Worm (Caenorhabditis elegans) whole organism, late embryonic: ENCODE measurements around the gene ddl-2.

Source experiments
- C38D4.7 ChIP-seq: fragments of 200-800 bp; sonication (Bioruptor generic); optimal IDR thresholded peaks from 2 replicates; lab custom pipeline; 2018; ENCODE audit warnings: mild to moderate bottlenecking, missing genetic modification characterization, moderate library complexity, missing compliant biosample characterization
- F13H6.1 ChIP-seq: sonication (generic microtip); optimal IDR thresholded peaks from 2 replicates; lab custom pipeline; 2016; ENCODE audit warnings: missing genetic modification characterization, missing compliant biosample characterization
- T23F11.4 ChIP-seq: fragments of 200-800 bp; sonication (Bioruptor generic); optimal IDR thresholded peaks from 2 replicates; lab custom pipeline; 2018; ENCODE audit warnings: mild to moderate bottlenecking, missing genetic modification characterization, missing compliant biosample characterization
- ama-1 ChIP-seq: fragments of 150-350 bp; optimal IDR thresholded peaks from 2 replicates; lab custom pipeline; 2014
- ceh-18 ChIP-seq: sonication (generic microtip); optimal IDR thresholded peaks from 2 replicates; lab custom pipeline; 2016; ENCODE audit warnings: missing genetic modification characterization, missing compliant biosample characterization
- ceh-19 ChIP-seq: fragments of 200-800 bp; sonication (Bioruptor generic); optimal IDR thresholded peaks from 2 replicates; lab custom pipeline; 2018; ENCODE audit warnings: mild to moderate bottlenecking, missing genetic modification characterization, missing compliant biosample characterization
- ceh-30 ChIP-seq: fragments of 150-350 bp; optimal IDR thresholded peaks from 2 replicates; lab custom pipeline; 2014; ENCODE audit warnings: missing biosample characterization, missing genetic modification characterization
- ceh-34 ChIP-seq: sonication (generic microtip); optimal IDR thresholded peaks from 2 replicates; lab custom pipeline; 2016; ENCODE audit warnings: mild to moderate bottlenecking, missing genetic modification characterization, missing compliant biosample characterization
- ceh-45 ChIP-seq: fragments of 200-800 bp; sonication (Bioruptor generic); IDR thresholded peaks from 2 replicates; pipeline ENCODE4 v1.3.6; 2022; ENCODE audit warnings: missing genetic modification reagents, missing genetic modification characterization, missing compliant biosample characterization
- ceh-48 ChIP-seq: sonication (generic microtip); optimal IDR thresholded peaks from 2 replicates; lab custom pipeline; 2016; ENCODE audit warnings: missing genetic modification characterization, inconsistent platforms, missing compliant biosample characterization
- ceh-6 ChIP-seq: fragments of 200-800 bp; sonication (Bioruptor generic); optimal IDR thresholded peaks from 2 replicates; lab custom pipeline; 2018; ENCODE audit warnings: mild to moderate bottlenecking, missing genetic modification characterization, missing compliant biosample characterization
- dve-1 ChIP-seq: sonication (generic microtip); optimal IDR thresholded peaks from 2 replicates; lab custom pipeline; 2017; ENCODE audit warnings: antibody characterized with exemption, mild to moderate bottlenecking, missing genetic modification characterization, missing compliant biosample characterization
- ets-4 ChIP-seq: sonication (generic microtip); optimal IDR thresholded peaks from 2 replicates; lab custom pipeline; 2016; ENCODE audit warnings: missing genetic modification characterization, missing compliant biosample characterization
- eyg-1 ChIP-seq: sonication (generic microtip); optimal IDR thresholded peaks from 2 replicates; lab custom pipeline; 2016; ENCODE audit warnings: missing genotype, missing genetic modification characterization, missing compliant biosample characterization
- fkh-6 ChIP-seq: sonication (generic microtip); optimal IDR thresholded peaks from 2 replicates; lab custom pipeline; 2016; ENCODE audit warnings: missing genetic modification characterization, missing compliant biosample characterization
- gmeb-2 ChIP-seq: sonication (generic microtip); optimal IDR thresholded peaks from 2 replicates; lab custom pipeline; 2016; ENCODE audit warnings: missing genetic modification characterization, inconsistent platforms, missing compliant biosample characterization
- hlh-30 ChIP-seq: sonication (generic microtip); optimal IDR thresholded peaks from 2 replicates; lab custom pipeline; 2017; ENCODE audit warnings: antibody characterized with exemption, missing genetic modification characterization, missing compliant biosample characterization; ENCODE audit not compliant: insufficient read depth
- hlh-8 ChIP-seq: sonication (generic microtip); optimal IDR thresholded peaks from 2 replicates; lab custom pipeline; 2016; ENCODE audit warnings: missing genotype, missing genetic modification characterization, missing compliant biosample characterization
- lin-11 ChIP-seq: fragments of 200-800 bp; sonication (Bioruptor generic); optimal IDR thresholded peaks from 2 replicates; lab custom pipeline; 2018; ENCODE audit warnings: mild to moderate bottlenecking, missing genetic modification characterization, missing compliant biosample characterization
- madf-2 ChIP-seq: sonication (generic microtip); optimal IDR thresholded peaks from 2 replicates; lab custom pipeline; 2017; ENCODE audit warnings: missing genetic modification characterization, missing compliant biosample characterization
- mec-3 ChIP-seq: sonication (generic microtip); optimal IDR thresholded peaks from 2 replicates; lab custom pipeline; 2016; ENCODE audit warnings: borderline replicate concordance, missing genetic modification characterization, missing compliant biosample characterization
- pag-3 ChIP-seq: sonication (generic microtip); optimal IDR thresholded peaks from 2 replicates; lab custom pipeline; 2016; ENCODE audit warnings: missing compliant biosample characterization, missing genetic modification characterization, borderline replicate concordance
- pros-1 ChIP-seq: fragments of 150-350 bp; optimal IDR thresholded peaks from 2 replicates; lab custom pipeline; 2014; ENCODE audit warnings: missing biosample characterization, missing genetic modification reagents, missing genetic modification characterization
- ref-2 ChIP-seq: sonication (generic microtip); optimal IDR thresholded peaks from 2 replicates; lab custom pipeline; 2016; ENCODE audit warnings: missing genetic modification characterization, missing compliant biosample characterization
- rnt-1 ChIP-seq: sonication (generic microtip); optimal IDR thresholded peaks from 2 replicates; lab custom pipeline; 2016; ENCODE audit warnings: missing genetic modification characterization, missing compliant biosample characterization
- sox-2 ChIP-seq: fragments of 200-800 bp; sonication (Bioruptor generic); IDR thresholded peaks from 2 replicates; pipeline ENCODE4 v1.3.6; 2022; ENCODE audit warnings: missing genetic modification reagents, missing genetic modification characterization, missing compliant biosample characterization
- syd-9 ChIP-seq: sonication (generic microtip); optimal IDR thresholded peaks from 2 replicates; lab custom pipeline; 2016; ENCODE audit warnings: mild to moderate bottlenecking, missing genetic modification characterization, moderate library complexity, missing compliant biosample characterization
- tbx-2 ChIP-seq: sonication (generic microtip); optimal IDR thresholded peaks from 2 replicates; lab custom pipeline; 2016; ENCODE audit warnings: missing genetic modification characterization, missing compliant biosample characterization
- tbx-7 ChIP-seq: sonication (generic microtip); optimal IDR thresholded peaks from 2 replicates; lab custom pipeline; 2016; ENCODE audit warnings: missing genotype, missing genetic modification characterization, missing compliant biosample characterization
- ttx-3 ChIP-seq: sonication (generic microtip); optimal IDR thresholded peaks from 2 replicates; lab custom pipeline; 2016; ENCODE audit warnings: missing genetic modification reagents, missing genetic modification characterization, missing compliant biosample characterization
- unc-42 ChIP-seq: sonication (generic microtip); optimal IDR thresholded peaks from 2 replicates; lab custom pipeline; 2016; ENCODE audit warnings: missing genotype, missing genetic modification characterization, missing compliant biosample characterization
- zip-5 ChIP-seq: sonication (generic microtip); optimal IDR thresholded peaks from 2 replicates; lab custom pipeline; 2016; ENCODE audit warnings: missing genetic modification characterization, missing compliant biosample characterization
- ztf-16 ChIP-seq: sonication (generic microtip); optimal IDR thresholded peaks from 2 replicates; lab custom pipeline; 2017; ENCODE audit warnings: missing genetic modification characterization, missing compliant biosample characterization

Gene ddl-2

DNA sequence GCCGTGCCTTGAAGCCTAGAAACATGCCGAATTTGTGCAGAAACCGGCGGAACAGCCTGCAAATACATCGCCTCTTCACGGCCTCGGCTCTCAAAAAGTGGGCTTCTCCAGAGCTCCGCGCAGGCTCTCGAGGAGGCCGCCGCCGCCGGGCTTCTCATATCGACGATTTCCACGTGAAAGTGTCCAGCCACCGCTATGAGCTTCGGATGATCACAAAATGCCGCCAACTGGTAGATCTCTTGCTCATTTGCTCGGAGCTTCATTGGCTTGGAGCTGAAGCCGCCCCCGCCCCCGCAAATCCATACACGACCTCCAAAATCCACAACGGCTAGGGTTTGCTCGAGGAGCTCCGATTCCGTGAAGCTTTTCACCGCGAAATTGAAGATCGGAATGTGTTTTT lies 13.1 kb upstream of the ddl-2 start:
- TF ChIP-seq mec-3 (tag; lab: Kevin White, UChicago) (peak; percentile 80), F13H6.1 (tag; lab: Kevin White, UChicago) (no peak), ttx-3 (tag; lab: Kevin White, UChicago) (no peak)

DNA sequence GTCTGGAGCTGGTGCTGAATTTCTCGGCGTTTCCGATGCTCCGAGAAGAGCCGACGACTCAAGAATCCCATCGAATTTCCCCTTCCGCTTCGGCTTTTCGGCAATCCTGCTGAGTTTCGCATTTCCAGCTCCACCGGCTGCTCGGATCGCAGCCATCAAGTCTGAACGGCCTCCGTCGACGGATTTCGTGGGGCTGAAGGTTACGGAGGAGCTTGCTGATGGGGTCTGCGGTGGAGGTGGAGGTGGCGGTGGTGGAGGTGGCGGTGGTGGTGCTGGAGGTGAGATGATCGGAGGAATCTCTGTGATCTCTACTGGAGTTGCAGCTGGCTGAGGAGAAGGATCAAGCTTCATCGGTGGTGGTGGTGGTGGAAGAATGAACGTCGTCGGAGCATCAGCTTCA lies 4.5 kb downstream of the ddl-2 start:
- no peak for TF ChIP-seq hlh-8 (tag; lab: Kevin White, UChicago)
- no peak for TF ChIP-seq tbx-7
- TF ChIP-seq T23F11.4 = no peak

DNA sequence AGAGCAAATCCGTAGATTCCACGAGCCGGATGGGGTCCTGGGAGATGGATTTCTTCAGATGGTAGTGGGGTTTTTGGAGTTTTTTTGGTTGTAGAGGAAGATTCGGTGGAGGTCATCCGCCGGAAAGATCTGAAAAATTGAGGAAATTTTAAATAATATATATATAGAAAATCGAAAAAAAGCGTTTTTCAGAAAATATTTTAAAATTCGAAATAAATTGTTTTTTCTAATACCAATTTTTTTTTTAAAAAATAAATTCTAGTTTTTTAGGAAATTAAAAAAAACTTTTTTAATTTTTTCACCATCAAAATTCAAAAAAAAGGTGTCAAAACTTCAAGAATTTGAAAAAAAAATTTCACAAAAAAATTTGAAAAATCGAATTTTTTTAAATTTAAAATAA lies 6.5 kb downstream of the ddl-2 start, which contains the start of the genes noa-1 and Y48E1B.17:
Gene noa-1, minus strand, starts transcription at position 101 of the 400 bp plus-strand sequence.
Gene Y48E1B.17, minus strand, starts transcription at position 129 of the 400 bp plus-strand sequence.
- TF ChIP-seq lin-11 (tag; lab: Kevin White, UChicago) (no peak), ceh-19 (no peak), C38D4.7 (GFP tag; lab: Kevin White, UChicago) (no peak), tbx-2 (tag; lab: Kevin White, UChicago) (no peak), fkh-6 (tag; lab: Kevin White, UChicago) (no peak), dve-1 (no peak), ztf-16 (tag; lab: Kevin White, UChicago) (no peak), sox-2 (GFP tag; lab: Robert Waterston, UW) (no peak), ref-2 (no peak), ceh-34 (tag; lab: Kevin White, UChicago) (no peak), hlh-8 (tag; lab: Kevin White, UChicago) (no peak), rnt-1 (tag; lab: Kevin White, UChicago) (no peak), ceh-48 (tag; lab: Kevin White, UChicago) (no peak), pag-3 (tag; lab: Kevin White, UChicago) (no peak), T23F11.4 (no peak), ama-1 (lab: Kevin White, UChicago) (no peak)

DNA sequence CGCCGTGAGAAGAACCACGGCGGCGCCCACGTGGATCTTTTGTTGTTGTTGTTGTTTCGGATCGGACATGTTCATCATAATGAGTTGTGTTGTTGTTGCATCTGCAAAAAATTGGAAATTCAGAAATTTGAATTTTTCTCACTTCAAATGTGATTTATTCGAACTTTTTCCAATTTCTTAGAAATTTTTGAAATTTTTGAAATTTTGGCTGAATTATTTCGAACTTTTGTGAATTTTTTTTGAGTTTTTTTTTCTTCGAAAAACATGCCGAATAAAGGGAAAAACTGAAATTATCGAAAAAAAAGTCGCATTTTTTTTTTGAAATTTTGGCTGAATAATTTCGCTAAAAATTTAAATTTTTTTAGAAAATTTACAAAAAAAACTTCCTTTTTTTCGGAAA lies 16.3 kb downstream of the ddl-2 start, which contains the start of gene snx-14:
Gene snx-14, minus strand, starts transcription at position 101 of the 400 bp plus-strand sequence.
- TF ChIP-seq syd-9 (tag; lab: Kevin White, UChicago) = no peak
- TF ChIP-seq madf-2 (tag; lab: Kevin White, UChicago) = no peak
- no peak for TF ChIP-seq ceh-18
- no peak for TF ChIP-seq sox-2 (GFP tag; lab: Robert Waterston, UW)
- no peak for TF ChIP-seq ttx-3 (tag; lab: Kevin White, UChicago)
- no peak for TF ChIP-seq T23F11.4
- no peak for TF ChIP-seq unc-42

DNA sequence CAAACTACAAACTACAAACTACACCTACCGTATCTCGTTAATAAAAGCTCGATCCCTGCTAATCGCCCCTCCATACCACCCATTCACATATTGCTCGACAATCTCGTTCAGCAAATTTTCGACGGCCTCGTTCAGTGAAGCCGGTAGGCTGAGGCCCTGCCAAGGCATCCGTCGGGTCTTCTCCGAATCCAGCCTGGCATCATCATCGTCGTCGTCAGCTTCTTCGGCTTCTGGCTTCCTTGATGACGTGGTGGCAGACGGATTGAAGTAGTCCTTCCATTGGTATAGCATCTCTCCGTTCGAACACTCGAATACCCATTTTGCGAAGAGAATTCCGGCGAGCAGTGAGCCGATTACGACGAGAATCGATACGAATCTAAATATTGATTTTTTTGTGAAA lies 16.8 kb downstream of the ddl-2 start:
- TF ChIP-seq hlh-30 (tag; lab: Kevin White, UChicago) = no peak
- no peak for TF ChIP-seq ceh-6 (GFP tag; lab: Kevin White, UChicago)
- no peak for TF ChIP-seq gmeb-2
- TF ChIP-seq, all 69 proteins: peak for 0

DNA sequence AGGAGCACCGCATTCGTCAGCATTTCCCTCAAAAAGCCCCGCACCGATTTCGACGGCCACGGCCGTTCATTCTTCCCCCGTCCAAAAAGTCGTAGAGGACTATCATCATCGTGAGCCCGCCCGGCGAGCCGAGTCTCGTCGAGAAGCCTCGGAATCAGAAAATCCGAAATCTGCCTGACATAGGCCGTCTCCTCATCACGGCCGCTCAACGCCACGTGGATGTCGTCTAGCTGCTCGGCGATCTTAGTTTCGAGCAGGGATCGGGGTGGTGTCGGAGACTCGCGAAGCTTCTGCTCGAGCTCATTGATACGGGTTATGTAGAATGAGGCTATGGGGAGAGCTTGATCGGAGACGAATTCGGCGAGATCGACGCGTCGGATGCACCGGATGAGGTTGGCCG lies 18.3 kb downstream of the ddl-2 start:
- TF ChIP-seq ama-1 (lab: Kevin White, UChicago) (no peak), pros-1 (no peak), ceh-30 (tag; lab: Kevin White, UChicago) (no peak), zip-5 (no peak), hlh-30 (tag; lab: Kevin White, UChicago) (no peak), eyg-1 (tag; lab: Kevin White, UChicago) (no peak), ets-4 (tag; lab: Kevin White, UChicago) (no peak), ceh-45 (GFP tag; lab: Robert Waterston, UW) (no peak), C38D4.7 (GFP tag; lab: Kevin White, UChicago) (no peak)
